Worm (Caenorhabditis elegans) whole organism, L2 larva: ENCODE data around the gene lfi-1.

ENCODE experiments used
- C34F6.9 ChIP-seq: fragments of 150-350 bp; optimal IDR thresholded peaks from 2 replicates; lab custom pipeline; 2014; ENCODE audit warnings: missing biosample characterization, missing genetic modification characterization
- F13H6.1 ChIP-seq: sonication (generic microtip); optimal IDR thresholded peaks from 2 replicates; lab custom pipeline; 2016; ENCODE audit warnings: missing genetic modification characterization, missing compliant biosample characterization
- R02D3.7 ChIP-seq: fragments of 150-350 bp; optimal IDR thresholded peaks from 2 replicates; lab custom pipeline; 2014; ENCODE audit warnings: missing biosample characterization, missing genetic modification characterization
- aly-2 ChIP-seq: fragments of 150-350 bp; optimal IDR thresholded peaks from 2 replicates; lab custom pipeline; 2014; ENCODE audit warnings: missing biosample characterization, missing genetic modification characterization
- ama-1 ChIP-seq: fragments of 150-350 bp; optimal IDR thresholded peaks from 2 replicates; lab custom pipeline; 2018; ENCODE audit warnings: inconsistent platforms
- blmp-1 ChIP-seq: sonication (generic microtip); optimal IDR thresholded peaks from 2 replicates; lab custom pipeline; 2017; ENCODE audit warnings: missing genetic modification characterization, mild to moderate bottlenecking, missing compliant biosample characterization, antibody characterized with exemption, moderate library complexity; ENCODE audit not compliant: insufficient read depth
- ceh-16 ChIP-seq: fragments of 150-350 bp; optimal IDR thresholded peaks from 2 replicates; lab custom pipeline; 2014; ENCODE audit warnings: missing biosample characterization, missing genetic modification characterization
- ceh-82 ChIP-seq: fragments of 150-350 bp; optimal IDR thresholded peaks from 2 replicates; lab custom pipeline; 2014; ENCODE audit warnings: missing biosample characterization, missing genetic modification characterization
- egl-27 ChIP-seq: sonication (generic microtip); optimal IDR thresholded peaks from 3 replicates; lab custom pipeline; 2017; ENCODE audit warnings: missing biosample characterization, missing genetic modification reagents, missing genetic modification characterization
- elt-1 ChIP-seq: fragments of 150-350 bp; optimal IDR thresholded peaks from 2 replicates; lab custom pipeline; 2014; ENCODE audit warnings: missing biosample characterization, missing genetic modification characterization
- elt-3 ChIP-seq: sonication (generic microtip); optimal IDR thresholded peaks from 2 replicates; lab custom pipeline; 2017; ENCODE audit warnings: missing biosample characterization, missing genetic modification characterization
- lin-13 ChIP-seq: fragments of 150-350 bp; optimal IDR thresholded peaks from 2 replicates; lab custom pipeline; 2014; ENCODE audit warnings: missing biosample characterization, missing genetic modification reagents, missing genetic modification characterization
- lin-39 ChIP-seq: fragments of 150-350 bp; optimal IDR thresholded peaks from 2 replicates; lab custom pipeline; 2014; ENCODE audit warnings: missing biosample characterization, missing genetic modification reagents, missing genetic modification characterization
- lsy-2 ChIP-seq, 2 experiments: fragments of 150-350 bp in 1 of 2; sonication (generic microtip) in 1 of 2; optimal IDR thresholded peaks; 2 replicates each; lab custom pipeline; 2014 to 2017; ENCODE audit warnings: missing biosample characterization in 2 of 2, missing genetic modification characterization in 2 of 2
- mab-5 ChIP-seq: fragments of 150-350 bp; optimal IDR thresholded peaks from 2 replicates; lab custom pipeline; 2014; ENCODE audit warnings: missing biosample characterization, missing genetic modification characterization
- mbf-1 ChIP-seq: sonication (generic microtip); optimal IDR thresholded peaks from 2 replicates; lab custom pipeline; 2017; ENCODE audit warnings: missing biosample characterization, missing genetic modification characterization
- mdl-1 ChIP-seq, 2 experiments: fragments of 150-350 bp in 1 of 2; sonication (generic microtip) in 1 of 2; optimal IDR thresholded peaks; 2 replicates each; lab custom pipeline; 2017; ENCODE audit warnings: missing biosample characterization in 2 of 2, missing genetic modification characterization in 2 of 2
- nhr-11 ChIP-seq: fragments of 150-350 bp; optimal IDR thresholded peaks from 2 replicates; lab custom pipeline; 2014; ENCODE audit warnings: missing biosample characterization, missing genetic modification characterization
- nhr-12 ChIP-seq: fragments of 150-350 bp; optimal IDR thresholded peaks from 2 replicates; lab custom pipeline; 2014; ENCODE audit warnings: missing biosample characterization, missing genetic modification characterization
- nhr-129 ChIP-seq: fragments of 150-350 bp; optimal IDR thresholded peaks from 2 replicates; lab custom pipeline; 2014; ENCODE audit warnings: missing biosample characterization, missing genetic modification characterization
- nhr-21 ChIP-seq: fragments of 150-350 bp; optimal IDR thresholded peaks from 2 replicates; lab custom pipeline; 2014; ENCODE audit warnings: missing biosample characterization, missing genetic modification characterization
- nhr-23 ChIP-seq: fragments of 150-350 bp; optimal IDR thresholded peaks from 2 replicates; lab custom pipeline; 2014; ENCODE audit warnings: missing biosample characterization, missing genetic modification reagents, missing genetic modification characterization
- nhr-237 ChIP-seq: fragments of 150-350 bp; optimal IDR thresholded peaks from 2 replicates; lab custom pipeline; 2014; ENCODE audit warnings: missing biosample characterization, missing genetic modification characterization
- nhr-25 ChIP-seq: fragments of 150-350 bp; sonication (generic microtip); optimal IDR thresholded peaks from 3 replicates; lab custom pipeline; 2014; ENCODE audit warnings: missing biosample characterization, missing genetic modification characterization
- nhr-6 ChIP-seq: fragments of 150-350 bp; optimal IDR thresholded peaks from 2 replicates; lab custom pipeline; 2014; ENCODE audit warnings: missing biosample characterization, missing genetic modification characterization
- nhr-77 ChIP-seq: fragments of 150-350 bp; optimal IDR thresholded peaks from 2 replicates; lab custom pipeline; 2014; ENCODE audit warnings: missing biosample characterization, missing genetic modification characterization
- sem-4 ChIP-seq: fragments of 150-350 bp; optimal IDR thresholded peaks from 2 replicates; lab custom pipeline; 2014; ENCODE audit warnings: missing biosample characterization, missing genetic modification reagents, missing genetic modification characterization
- skn-1 ChIP-seq: sonication (generic microtip); optimal IDR thresholded peaks from 2 replicates; lab custom pipeline; 2017; ENCODE audit warnings: missing biosample characterization, missing genetic modification characterization
- sma-3 ChIP-seq: sonication (generic microtip); optimal IDR thresholded peaks from 2 replicates; lab custom pipeline; 2016; ENCODE audit warnings: missing genetic modification reagents, missing genetic modification characterization, missing compliant biosample characterization
- sma-9 ChIP-seq, 2 experiments: fragments of 150-350 bp in 1 of 2; sonication (generic microtip) in 1 of 2; optimal IDR thresholded peaks; 2 replicates each; lab custom pipeline; 2014 to 2016; ENCODE audit warnings: missing genetic modification characterization in 2 of 2, mild to moderate bottlenecking in 1 of 2, missing biosample characterization in 1 of 2, missing compliant biosample characterization in 1 of 2, missing genetic modification reagents in 1 of 2, moderate library complexity in 1 of 2
- unc-39 ChIP-seq: fragments of 150-350 bp; optimal IDR thresholded peaks from 2 replicates; lab custom pipeline; 2014; ENCODE audit warnings: missing biosample characterization, missing genetic modification characterization
- unc-55 ChIP-seq: fragments of 150-350 bp; sonication (generic microtip); optimal IDR thresholded peaks from 3 replicates; lab custom pipeline; 2014; ENCODE audit warnings: missing biosample characterization, missing genetic modification reagents, missing genetic modification characterization
- unc-62 ChIP-seq: fragments of 150-350 bp; optimal IDR thresholded peaks from 2 replicates; lab custom pipeline; 2014; ENCODE audit warnings: missing biosample characterization, missing genetic modification reagents, missing genetic modification characterization
- zag-1 ChIP-seq: fragments of 150-350 bp; optimal IDR thresholded peaks from 2 replicates; lab custom pipeline; 2014; ENCODE audit warnings: missing biosample characterization, missing genetic modification characterization
- ztf-11 ChIP-seq: sonication (generic microtip); optimal IDR thresholded peaks from 2 replicates; lab custom pipeline; 2017; ENCODE audit warnings: missing biosample characterization, missing genetic modification characterization
- ztf-4 ChIP-seq: fragments of 150-350 bp; optimal IDR thresholded peaks from 2 replicates; lab custom pipeline; 2014; ENCODE audit warnings: missing biosample characterization, missing genetic modification characterization

lfi-1 gene

ce11 chrX:4938990-4939389 lies 37.6 kb upstream of the lfi-1 start:
- TF ChIP-seq nhr-25 (tag; lab: Kevin White, UChicago): no peak
- TF ChIP-seq nhr-129: no peak
- TF ChIP-seq, all 48 proteins: peak for 0

- TF ChIP-seq nhr-21 (no peak), ztf-4 (tag; lab: Kevin White, UChicago) (no peak), unc-55 (GFP tag; lab: Kevin White, UChicago) (no peak), mbf-1 (tag; lab: Kevin White, UChicago) (no peak), nhr-23 (no peak), elt-3 (tag; lab: Kevin White, UChicago) (no peak), nhr-6 (tag; lab: Kevin White, UChicago) (no peak), mab-5 (tag; lab: Kevin White, UChicago) (no peak), nhr-11 (tag; lab: Kevin White, UChicago) (no peak)
Measured at ce11 chrX:4947749-4948148, 28.9 kb upstream of the lfi-1 start, which contains the start of gene tyra-3. TSS of gene tyra-3 (plus strand) at chrX:4948049.

ce11 chrX:4957259-4957658 lies 19.4 kb upstream of the lfi-1 start, which contains the start of gene M03F4.4:
TSS of gene M03F4.4 (minus strand) at chrX:4957418.
- TF ChIP-seq F13H6.1 (tag; lab: Kevin White, UChicago) (peak; percentile 93), lin-39 (tag; lab: Kevin White, UChicago) (no peak), lsy-2 (tag; optimal IDR thresholded peaks at IDR 0.05; lab: Kevin White, UChicago) (peak in 1 of 2 experiments; percentile 1), ztf-4 (tag; lab: Kevin White, UChicago) (peak; percentile 54), egl-27 (no peak), sma-9 (GFP tag; optimal IDR thresholded peaks at IDR 0.05; lab: Kevin White, UChicago) (peak; percentile 79), sma-9 (tag; optimal IDR thresholded peaks at IDR 0.05; lab: Kevin White, UChicago) (no peak), nhr-129 (peak; percentile 68), C34F6.9 (peak; percentile 12), nhr-11 (tag; lab: Kevin White, UChicago) (no peak), aly-2 (tag; lab: Kevin White, UChicago) (no peak), skn-1 (tag; lab: Kevin White, UChicago) (no peak)

- TF ChIP-seq lin-13 (GFP tag; lab: Kevin White, UChicago) (no peak), R02D3.7 (tag; lab: Kevin White, UChicago) (no peak), nhr-129 (no peak), unc-62 (no peak), elt-3 (tag; lab: Kevin White, UChicago) (no peak), nhr-25 (tag; lab: Kevin White, UChicago) (no peak)
- TF ChIP-seq, all 48 proteins: peak for 0
Measured at ce11 chrX:4958986-4959385, 17.6 kb upstream of the lfi-1 start.

ce11 chrX:4959440-4959839 lies 17.2 kb upstream of the lfi-1 start:
- no peak for TF ChIP-seq unc-39
- no peak for TF ChIP-seq elt-1
- no peak for TF ChIP-seq sma-3 (GFP tag; lab: Kevin White, UChicago)

- TF ChIP-seq F13H6.1 (tag; lab: Kevin White, UChicago) (peak; percentile 78), nhr-12 (tag; lab: Kevin White, UChicago) (no peak), mab-5 (tag; lab: Kevin White, UChicago) (peak; percentile 20), ama-1 (lab: Kevin White, UChicago) (peak; percentile 96), ceh-16 (tag; lab: Kevin White, UChicago) (peak; percentile 21), sem-4 (tag; lab: Kevin White, UChicago) (peak; percentile 48), lin-13 (GFP tag; lab: Kevin White, UChicago) (peak; percentile 26), sma-9 (GFP tag; optimal IDR thresholded peaks at IDR 0.05; lab: Kevin White, UChicago) (peak; percentile 54), sma-9 (tag; optimal IDR thresholded peaks at IDR 0.05; lab: Kevin White, UChicago) (no peak), C34F6.9 (peak; percentile 41), unc-55 (GFP tag; lab: Kevin White, UChicago) (peak; percentile 43), zag-1 (tag; lab: Kevin White, UChicago) (peak; percentile 33), nhr-129 (peak; percentile 52), mdl-1 (tag; optimal IDR thresholded peaks at IDR 0.05; lab: Kevin White, UChicago) (peak; percentile 26 to 58), ztf-11 (tag; lab: Kevin White, UChicago) (no peak), ceh-82 (tag; lab: Kevin White, UChicago) (peak; percentile 15), sma-3 (GFP tag; lab: Kevin White, UChicago) (peak; percentile 33), nhr-77 (tag; lab: Kevin White, UChicago) (no peak), lsy-2 (tag; optimal IDR thresholded peaks at IDR 0.05; lab: Kevin White, UChicago) (peak; percentile 15 to 59), nhr-237 (tag; lab: Kevin White, UChicago) (no peak), mbf-1 (tag; lab: Kevin White, UChicago) (no peak), blmp-1 (tag; lab: Kevin White, UChicago) (no peak)
Measured at ce11 chrX:4960422-4960821, 16.2 kb upstream of the lfi-1 start, which contains the start of gene act-4. TSS of gene act-4 (plus strand) at chrX:4960621.
